Worm (Caenorhabditis elegans): Measurements from ENCODE around the gene ilkp-1.
A peak's percentile ranks its signal among the peaks of the same experiment; 100 is the strongest.

Gene ilkp-1

ce11 chrII:11022023-11022422, 28.0 kb upstream of the ilkp-1 start, which contains the start of gene let-858:
let-858 (plus strand) TSS chrII:11022370.
- TF ChIP-seq pha-4 (tag; optimal IDR thresholded peaks at IDR 0.05) (peak; percentile 47), ces-1 (GFP tag; optimal IDR thresholded peaks at IDR 0.05) (peak; percentile 51), hlh-1 (tag; optimal IDR thresholded peaks at IDR 0.05) (peak; percentile 18), lin-32 (GFP tag; optimal IDR thresholded peaks at IDR 0.05) (no peak), nhr-237 (tag; optimal IDR thresholded peaks at IDR 0.05) (peak; percentile 29), mep-1 (tag; optimal IDR thresholded peaks at IDR 0.05) (peak; percentile 61), ceh-43 (GFP tag; optimal IDR thresholded peaks at IDR 0.05) (no peak), lsy-2 (tag; optimal IDR thresholded peaks at IDR 0.05) (peak; percentile 67), unc-120 (tag; optimal IDR thresholded peaks at IDR 0.05; ENCODE audit: poor library complexity, severe bottlenecking) (no peak)

DNA sequence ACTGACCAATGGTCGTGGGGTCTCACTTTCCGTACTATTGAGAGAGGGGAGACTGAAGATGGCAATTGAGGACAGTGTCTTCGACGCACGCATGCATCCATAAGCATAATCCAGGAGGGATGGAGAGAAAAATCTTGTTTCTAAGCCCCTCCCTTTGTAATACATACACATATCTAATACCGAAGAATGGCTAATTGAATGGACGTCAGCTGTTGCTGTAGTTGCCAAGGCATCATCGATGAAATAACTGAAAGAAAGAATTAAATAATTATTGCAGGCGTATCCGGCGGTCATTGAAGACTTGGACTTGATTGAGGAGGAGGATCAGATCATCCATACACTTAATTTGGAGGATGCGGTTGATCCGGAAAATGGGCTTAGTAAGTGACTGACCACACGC, 24.5 kb upstream of the ilkp-1 start, which contains the start of gene F33A8.7:
Gene F33A8.7, minus strand, starts transcription at position 101 of the 400 bp plus-strand sequence.
- TF ChIP-seq ham-2 (GFP tag; optimal IDR thresholded peaks at IDR 0.05) (peak; percentile 20), cnd-1 (tag; optimal IDR thresholded peaks at IDR 0.05) (no peak), ces-1 (GFP tag; optimal IDR thresholded peaks at IDR 0.05) (no peak), ceh-43 (GFP tag; optimal IDR thresholded peaks at IDR 0.05) (no peak)

DNA sequence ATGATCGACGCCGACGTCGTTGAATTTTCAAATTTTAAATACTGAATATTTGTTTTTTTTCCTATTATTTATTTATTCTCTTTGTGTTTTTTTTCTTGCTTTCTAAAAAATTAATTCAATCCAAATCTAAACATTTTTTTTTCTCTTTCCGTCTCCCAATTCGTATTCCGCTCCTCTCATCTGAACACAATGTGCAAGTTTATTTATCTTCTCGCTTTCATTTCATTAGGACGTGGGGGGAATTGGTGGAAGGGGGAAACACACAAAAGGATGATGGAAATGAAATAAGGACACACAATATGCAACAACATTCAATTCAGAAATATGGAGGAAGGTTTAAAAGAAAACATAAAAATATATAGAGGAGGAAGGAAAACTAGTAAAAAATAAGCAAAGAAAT, 22.3 kb upstream of the ilkp-1 start:
- TF ChIP-seq blmp-1 (tag; optimal IDR thresholded peaks at IDR 0.05) (peak; percentile 83), ces-1 (GFP tag; optimal IDR thresholded peaks at IDR 0.05) (peak; percentile 85), zip-8 (tag; optimal IDR thresholded peaks at IDR 0.05) (no peak)

DNA sequence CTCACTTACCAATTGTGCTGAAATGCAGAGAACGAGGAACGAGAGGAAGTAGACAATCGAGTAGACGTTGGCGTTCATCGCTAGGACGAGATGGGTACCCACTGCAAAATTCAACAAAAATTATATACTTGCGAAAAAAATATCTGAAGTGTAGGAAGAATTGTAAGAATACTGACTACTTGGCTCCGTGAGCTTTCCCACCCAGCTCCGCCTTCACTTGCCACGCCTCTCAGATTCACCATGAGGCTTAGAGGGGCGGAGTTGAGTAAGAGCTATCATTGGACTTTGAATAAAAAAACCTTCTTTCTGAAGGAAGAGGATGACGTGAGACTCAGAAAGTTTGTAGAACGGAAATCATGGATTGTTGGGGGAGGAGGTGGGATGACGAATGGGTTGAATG, 19.8 kb upstream of the ilkp-1 start, which contains the start of gene nlp-18:
Gene nlp-18, minus strand, starts transcription at position 101 of the 400 bp plus-strand sequence.
- no peak for TF ChIP-seq mab-5 (tag; optimal IDR thresholded peaks at IDR 0.05)
- TF ChIP-seq ztf-11 (tag; optimal IDR thresholded peaks at IDR 0.05), result no peak
- TF ChIP-seq lsy-2 (tag; optimal IDR thresholded peaks at IDR 0.05), result no peak
- no peak for TF ChIP-seq pha-4 (tag; optimal IDR thresholded peaks at IDR 0.05)
- TF ChIP-seq lin-13 (tag; optimal IDR thresholded peaks at IDR 0.05), result no peak
- TF ChIP-seq elt-3 (tag; optimal IDR thresholded peaks at IDR 0.05), result no peak
- TF ChIP-seq ham-2 (GFP tag; optimal IDR thresholded peaks at IDR 0.05), result no peak
- TF ChIP-seq bed-3 (GFP tag; optimal IDR thresholded peaks at IDR 0.05), result no peak
- TF ChIP-seq nhr-76 (tag; optimal IDR thresholded peaks at IDR 0.05), result no peak
- TF ChIP-seq nhr-2 (tag; optimal IDR thresholded peaks at IDR 0.05), result no peak
- no peak for TF ChIP-seq snpc-4 (tag; optimal IDR thresholded peaks at IDR 0.05)
- TF ChIP-seq nhr-28 (tag; optimal IDR thresholded peaks at IDR 0.05), result no peak
- no peak for TF ChIP-seq unc-120 (tag; optimal IDR thresholded peaks at IDR 0.05; ENCODE audit: poor library complexity, severe bottlenecking)
- TF ChIP-seq sptf-1 (tag; optimal IDR thresholded peaks at IDR 0.05), result no peak

DNA sequence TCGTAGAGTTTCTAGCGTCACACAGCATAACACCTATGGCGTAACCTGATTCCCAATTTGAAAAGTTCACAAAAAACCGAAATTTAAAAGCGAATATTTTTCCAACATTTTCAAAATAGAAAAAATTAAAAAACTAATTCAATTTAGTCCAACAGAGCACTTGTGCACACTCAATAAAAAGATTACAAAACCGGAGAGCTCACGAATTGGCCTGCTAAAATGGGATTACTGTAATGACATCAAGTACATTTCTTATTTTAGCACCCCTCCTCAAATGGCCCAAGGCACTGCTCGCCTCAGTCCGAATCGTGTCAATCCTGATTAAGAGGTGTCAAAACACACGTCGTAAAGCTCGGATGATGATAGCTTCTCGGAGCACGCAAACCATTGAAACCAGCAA, 17.2 kb upstream of the ilkp-1 start:
- peak; percentile 85 for TF ChIP-seq ces-1 (GFP tag; optimal IDR thresholded peaks at IDR 0.05)
- no peak for TF ChIP-seq unc-120 (tag; optimal IDR thresholded peaks at IDR 0.05; ENCODE audit: poor library complexity, severe bottlenecking)

DNA sequence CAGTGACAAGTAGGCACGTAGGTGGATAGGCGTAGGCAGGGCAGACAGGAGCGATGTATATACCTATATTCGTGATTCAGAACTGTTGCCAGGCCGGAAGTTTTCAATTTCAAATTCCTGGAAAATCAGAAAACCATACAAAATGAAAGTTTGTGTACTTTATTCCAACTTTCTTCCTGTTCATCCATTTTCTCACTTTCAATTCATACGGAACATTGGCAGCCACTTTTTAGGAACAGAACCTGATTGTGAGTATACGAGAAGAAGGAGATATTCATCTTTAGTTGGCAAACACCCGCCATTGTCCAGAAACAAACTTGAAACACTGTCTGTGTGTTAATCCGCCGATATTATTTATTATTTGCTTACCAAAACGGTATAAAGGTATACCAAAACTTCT, 14.3 kb upstream of the ilkp-1 start, which contains the start of gene srlf-15:
Gene srlf-15, plus strand, starts transcription at position 301 of the 400 bp plus-strand sequence.
- TF ChIP-seq elt-1 (tag; optimal IDR thresholded peaks at IDR 0.05; ENCODE audit: borderline replicate concordance, insufficient read depth), result no peak
- TF ChIP-seq nhr-12 (tag; optimal IDR thresholded peaks at IDR 0.05), result no peak
- TF ChIP-seq sem-2 (GFP tag; optimal IDR thresholded peaks at IDR 0.05), result no peak
- TF ChIP-seq lin-13 (tag; optimal IDR thresholded peaks at IDR 0.05), result no peak
- no peak for TF ChIP-seq flh-1 (GFP tag; optimal IDR thresholded peaks at IDR 0.05)
- TF ChIP-seq ztf-11 (tag; optimal IDR thresholded peaks at IDR 0.05), result no peak
- no peak for TF ChIP-seq M03D4.4 (tag; optimal IDR thresholded peaks at IDR 0.05)
- TF ChIP-seq lin-32 (GFP tag; optimal IDR thresholded peaks at IDR 0.05), result no peak
- no peak for TF ChIP-seq zip-8 (tag; optimal IDR thresholded peaks at IDR 0.05)
- TF ChIP-seq bed-3 (GFP tag; optimal IDR thresholded peaks at IDR 0.05), result no peak
- TF ChIP-seq blmp-1 (tag; optimal IDR thresholded peaks at IDR 0.05), result no peak
- TF ChIP-seq nhr-237 (tag; optimal IDR thresholded peaks at IDR 0.05), result no peak
- TF ChIP-seq unc-120 (tag; optimal IDR thresholded peaks at IDR 0.05; ENCODE audit: poor library complexity, severe bottlenecking), result no peak
- TF ChIP-seq lsy-2 (tag; optimal IDR thresholded peaks at IDR 0.05), result no peak
- no peak for TF ChIP-seq unc-39 (tag; optimal IDR thresholded peaks at IDR 0.05)
- no peak for TF ChIP-seq unc-62 (GFP tag; optimal IDR thresholded peaks at IDR 0.05)
- TF ChIP-seq tbx-8 (GFP tag; optimal IDR thresholded peaks at IDR 0.05), result no peak
- TF ChIP-seq ceh-83 (GFP tag; optimal IDR thresholded peaks at IDR 0.05), result no peak
